Worm (Caenorhabditis elegans): ENCODE measurements around the gene spv-1.

DNA sequence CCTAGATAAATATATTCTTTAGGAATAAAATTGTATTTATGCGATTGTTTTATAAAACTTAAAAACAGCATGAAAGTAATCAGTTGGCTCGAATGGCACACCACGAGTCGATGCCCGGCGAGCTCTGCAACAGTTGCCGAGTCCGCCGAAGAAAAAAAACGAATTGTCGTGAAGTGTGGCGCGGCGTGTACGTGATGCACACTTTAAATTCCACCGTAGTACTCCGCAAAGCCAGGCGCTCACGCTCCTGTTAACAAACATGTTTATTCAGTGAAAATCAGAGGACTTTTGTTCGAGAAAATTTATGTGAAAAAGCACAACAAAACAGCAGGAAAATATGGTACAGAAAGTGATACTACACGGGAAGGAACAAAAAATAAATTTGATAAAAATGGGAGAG, 57.9 kb downstream of the spv-1 start:
- TF ChIP-seq hmg-4 (GFP tag; optimal IDR thresholded peaks at IDR 0.05) (no peak), B0310.2 (tag; optimal IDR thresholded peaks at IDR 0.05) (no peak), flt-1 (GFP tag; IDR thresholded peaks at IDR 0.05) (no peak), hmbx-1 (tag; optimal IDR thresholded peaks at IDR 0.05) (no peak), scrt-1 (GFP tag; IDR thresholded peaks at IDR 0.05) (no peak), tbx-11 (GFP tag; IDR thresholded peaks at IDR 0.05) (no peak), ama-1 (optimal IDR thresholded peaks at IDR 0.05) (no peak)

Measured in whole organism, early embryonic.